Worm (Caenorhabditis elegans) whole organism, midembryonic: ENCODE measurements around the gene H12D21.6.

Source experiments
- cog-1 ChIP-seq: sonication (generic microtip); optimal IDR thresholded peaks from 2 replicates; lab custom pipeline; 2016; ENCODE audit warnings: missing genetic modification characterization, missing compliant biosample characterization
- flt-1 ChIP-seq: fragments of 200-800 bp; sonication (Bioruptor generic); IDR thresholded peaks from 2 replicates; pipeline ENCODE4 v1.3.6; 2022; ENCODE audit warnings: missing genetic modification characterization, missing compliant biosample characterization
- klf-2 ChIP-seq: fragments of 200-800 bp; sonication (Bioruptor generic); conservative IDR thresholded peaks from 2 replicates; pipeline ENCODE4 v1.3.6; 2022; ENCODE audit warnings: missing genetic modification reagents, missing genetic modification characterization, missing compliant biosample characterization
- med-1 ChIP-seq: sonication (generic microtip); optimal IDR thresholded peaks from 2 replicates; lab custom pipeline; 2017; ENCODE audit warnings: missing genetic modification characterization, mild to moderate bottlenecking, missing compliant biosample characterization, antibody characterized with exemption, missing genetic modification reagents; ENCODE audit not compliant: insufficient read depth
- ref-1 ChIP-seq: fragments of 200-800 bp; sonication (Bioruptor generic); conservative IDR thresholded peaks from 2 replicates; pipeline ENCODE4 v1.3.6; 2022; ENCODE audit warnings: missing genetic modification reagents, missing genetic modification characterization, missing compliant biosample characterization
- tab-1 ChIP-seq: fragments of 200-800 bp; sonication (Bioruptor generic); IDR thresholded peaks from 2 replicates; pipeline ENCODE4 v1.3.6; 2022; ENCODE audit warnings: missing genetic modification characterization, missing compliant biosample characterization
- ztf-23 ChIP-seq: fragments of 200-800 bp; sonication (Bioruptor generic); IDR thresholded peaks from 2 replicates; pipeline ENCODE4 v1.3.6; 2022; ENCODE audit warnings: missing genetic modification reagents, missing genetic modification characterization, missing compliant biosample characterization

ce11 chrV:14849628-14850027 is 48.0 kb downstream of the H12D21.6 start:
- TF ChIP-seq ztf-23 (GFP tag; lab: Robert Waterston, UW) (no peak), tab-1 (no peak), cog-1 (no peak), med-1 (GFP tag; lab: Kevin White, UChicago) (no peak), ref-1 (GFP tag; lab: Robert Waterston, UW) (no peak), klf-2 (GFP tag; lab: Robert Waterston, UW) (no peak), flt-1 (GFP tag; lab: Robert Waterston, UW) (no peak)
